Worm (Caenorhabditis elegans): ENCODE results near the gene pkc-1.

DNA sequence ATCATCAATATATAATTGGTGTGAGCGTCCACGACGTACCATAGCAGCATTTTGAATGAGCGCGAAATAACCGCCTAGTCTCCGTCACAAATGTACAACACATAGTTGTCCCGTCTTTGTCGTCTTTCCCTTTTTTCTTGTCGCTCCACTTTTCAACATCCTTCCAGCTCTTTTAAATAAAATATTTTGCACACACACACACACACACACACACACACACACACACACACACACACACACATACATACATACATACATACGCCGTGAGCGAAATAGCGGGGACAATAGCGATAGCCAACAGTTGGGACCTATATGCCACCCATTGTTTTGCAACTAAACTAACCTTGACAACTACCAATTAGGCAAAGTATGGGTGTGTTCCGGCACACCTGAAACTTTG, 6.4 kb upstream of the pkc-1 start:
- TF ChIP-seq M03D4.4 (tag; optimal IDR thresholded peaks at IDR 0.05), result no peak
- TF ChIP-seq lsy-2 (tag; optimal IDR thresholded peaks at IDR 0.05), result no peak
- TF ChIP-seq unc-62 (GFP tag; optimal IDR thresholded peaks at IDR 0.05), result no peak
- no peak for TF ChIP-seq zip-8 (tag; optimal IDR thresholded peaks at IDR 0.05)
- TF ChIP-seq mab-5 (tag; optimal IDR thresholded peaks at IDR 0.05), result no peak
- TF ChIP-seq elt-1 (tag; optimal IDR thresholded peaks at IDR 0.05; ENCODE audit: borderline replicate concordance, insufficient read depth), result no peak
- TF ChIP-seq snpc-4 (tag; optimal IDR thresholded peaks at IDR 0.05), result no peak
- no peak for TF ChIP-seq unc-120 (tag; optimal IDR thresholded peaks at IDR 0.05; ENCODE audit: poor library complexity, severe bottlenecking)
- TF ChIP-seq ham-2 (GFP tag; optimal IDR thresholded peaks at IDR 0.05), result no peak
- TF ChIP-seq nhr-12 (tag; optimal IDR thresholded peaks at IDR 0.05), result no peak
